Worm (Caenorhabditis elegans): ENCODE measurements around the gene F26H11.4.

F26H11.4 gene

DNA sequence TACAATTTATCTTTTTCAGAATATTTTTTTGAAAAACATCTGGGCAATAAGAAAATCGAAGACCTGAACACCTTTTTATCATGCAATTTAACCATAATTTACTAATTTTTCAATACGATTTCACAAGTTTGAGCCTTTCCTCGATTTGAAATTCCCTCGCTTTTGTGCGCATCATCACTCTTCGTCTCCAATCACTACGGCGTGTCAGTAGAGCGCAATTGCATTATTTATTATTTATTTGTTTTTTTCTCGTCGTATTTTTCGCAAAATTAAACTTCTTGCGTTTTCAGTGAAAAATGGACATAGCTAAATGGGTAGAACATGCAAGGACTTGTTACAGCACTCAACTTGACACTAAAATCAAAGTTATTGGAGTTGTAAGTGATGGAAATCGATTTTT is 32.7 kb downstream of the F26H11.4 start, which contains the start of gene smg-8 (continued):
- no peak for TF ChIP-seq hmg-20 (GFP tag; IDR thresholded peaks at IDR 0.05)
- no peak for TF ChIP-seq ekl-4 (GFP tag; IDR thresholded peaks at IDR 0.05)
- no peak for TF ChIP-seq Y53G8AR.9 (GFP tag; conservative IDR thresholded peaks at IDR 0.05)
- TF ChIP-seq nhr-90 (tag; optimal IDR thresholded peaks at IDR 0.05) = no peak
- peak; percentile 12 for TF ChIP-seq snpc-3.4 (tag; optimal IDR thresholded peaks at IDR 0.05)
- TF ChIP-seq B0261.1 (tag; optimal IDR thresholded peaks at IDR 0.05) = no peak
- TF ChIP-seq unc-62 (GFP tag; optimal IDR thresholded peaks at IDR 0.05) = no peak
- no peak for TF ChIP-seq ztf-22 (GFP tag; optimal IDR thresholded peaks at IDR 0.05)
- TF ChIP-seq pbrm-1 (GFP tag; IDR thresholded peaks at IDR 0.05) = no peak
- no peak for TF ChIP-seq lsy-27 (tag; optimal IDR thresholded peaks at IDR 0.05; ENCODE audit: borderline replicate concordance, insufficient read depth)
- 0 out of 2 replicates have a peak, but pooled peaks have one; percentile 29 for TF ChIP-seq attf-3 (GFP tag; conservative IDR thresholded peaks at IDR 0.05)
- TF ChIP-seq zim-3 (tag; optimal IDR thresholded peaks at IDR 0.05) = no peak
- no peak for TF ChIP-seq nhr-27 (tag; optimal IDR thresholded peaks at IDR 0.05)
- no peak for TF ChIP-seq F39B2.1 (GFP tag; IDR thresholded peaks at IDR 0.05)
- TF ChIP-seq him-1 (tag; optimal IDR thresholded peaks at IDR 0.05) = peak; percentile 8
- TF ChIP-seq attf-5 (GFP tag; optimal IDR thresholded peaks at IDR 0.05) = peak; percentile 33
- TF ChIP-seq T07F8.4 (tag; optimal IDR thresholded peaks at IDR 0.05) = no peak
- no peak for TF ChIP-seq snpc-1.3 (tag; optimal IDR thresholded peaks at IDR 0.05; ENCODE audit: insufficient read depth)
- no peak for TF ChIP-seq ceh-91 (GFP tag; IDR thresholded peaks at IDR 0.05)
- TF ChIP-seq Y95B8A.8 (GFP tag; IDR thresholded peaks at IDR 0.05) = no peak
- no peak for TF ChIP-seq lin-40 (tag; optimal IDR thresholded peaks at IDR 0.05)
- TF ChIP-seq ztf-25 (GFP tag; IDR thresholded peaks at IDR 0.05) = no peak
- TF ChIP-seq F57C9.4 (tag; optimal IDR thresholded peaks at IDR 0.05) = no peak
- TF ChIP-seq xnd-1 (tag; optimal IDR thresholded peaks at IDR 0.05) = peak; percentile 35
- TF ChIP-seq T26A5.8 (tag; optimal IDR thresholded peaks at IDR 0.05) = no peak
- no peak for TF ChIP-seq aptf-3 (GFP tag; IDR thresholded peaks at IDR 0.05)
- TF ChIP-seq F57A8.1 (GFP tag; optimal IDR thresholded peaks at IDR 0.05) = no peak
- TF ChIP-seq F10E7.11 (tag; optimal IDR thresholded peaks at IDR 0.05) = no peak
- no peak for TF ChIP-seq sea-2 (GFP tag; IDR thresholded peaks at IDR 0.05)
- TF ChIP-seq madf-8 (GFP tag; conservative IDR thresholded peaks at IDR 0.05) = no peak
- no peak for TF ChIP-seq rec-8 (tag; optimal IDR thresholded peaks at IDR 0.05)
- TF ChIP-seq snpc-1.1 (tag; optimal IDR thresholded peaks at IDR 0.05; ENCODE audit: insufficient read depth) = no peak
- no peak for TF ChIP-seq ceh-79 (tag; optimal IDR thresholded peaks at IDR 0.05)
- TF ChIP-seq attf-6 (GFP tag; IDR thresholded peaks at IDR 0.05) = no peak
- no peak for TF ChIP-seq cebp-2 (GFP tag; IDR thresholded peaks at IDR 0.05)
- no peak for TF ChIP-seq chd-7 (tag; optimal IDR thresholded peaks at IDR 0.05)
- no peak for TF ChIP-seq sptf-2 (GFP tag; optimal IDR thresholded peaks at IDR 0.05)
- no peak for TF ChIP-seq egl-44 (GFP tag; IDR thresholded peaks at IDR 0.05)
- no peak for TF ChIP-seq Y53F4B.3 (GFP tag; IDR thresholded peaks at IDR 0.05)
- TF ChIP-seq B0336.3 (GFP tag; IDR thresholded peaks at IDR 0.05) = no peak
- no peak for TF ChIP-seq ama-1 (optimal IDR thresholded peaks at IDR 0.05)
- no peak for TF ChIP-seq ama-1 (GFP tag; optimal IDR thresholded peaks at IDR 0.05)
- TF ChIP-seq mes-4 (tag; optimal IDR thresholded peaks at IDR 0.05) = no peak
- TF ChIP-seq lir-1 (GFP tag; conservative IDR thresholded peaks at IDR 0.05) = no peak
- TF ChIP-seq Y79H2A.3 (GFP tag; conservative IDR thresholded peaks at IDR 0.05) = no peak
- peak; percentile 84 for TF ChIP-seq efl-1 (GFP tag; optimal IDR thresholded peaks at IDR 0.05)
- TF ChIP-seq madf-6 (GFP tag; IDR thresholded peaks at IDR 0.05) = peak; percentile 47; the same call in 1 of the 2 replicates
- TF ChIP-seq K12H6.12 (tag; optimal IDR thresholded peaks at IDR 0.05) = no peak
- peak; percentile 17; the same call in 1 of the 2 replicates for TF ChIP-seq nfyb-1 (GFP tag; IDR thresholded peaks at IDR 0.05)

Data from whole organism, young adult.